Fruit fly (Drosophila melanogaster): ENCODE measurements around the gene CG42813.

dm6 chr3R:27225490-27225889, 2.9 kb downstream of the CG42813 start:
- TF ChIP-seq Met (GFP tag; optimal IDR thresholded peaks at IDR 0.05) (peak; percentile 13), CG7368 (GFP tag; optimal IDR thresholded peaks at IDR 0.05) (no peak)

Measured in whole organism, prepupa.